Worm (Caenorhabditis elegans) whole organism, L3 larva: Measurements from ENCODE around the gene bbln-1.

Experiments
- ZK546.5 ChIP-seq: sonication (generic microtip); optimal IDR thresholded peaks from 2 replicates; lab custom pipeline; 2017; ENCODE audit warnings: missing biosample characterization, missing genetic modification characterization
- elt-1 ChIP-seq: fragments of 150-350 bp; optimal IDR thresholded peaks from 2 replicates; lab custom pipeline; 2014; ENCODE audit warnings: missing biosample characterization, missing genetic modification characterization
- jun-1 ChIP-seq: fragments of 150-350 bp; optimal IDR thresholded peaks from 2 replicates; lab custom pipeline; 2014; ENCODE audit warnings: missing biosample characterization, missing genetic modification reagents, missing genetic modification characterization
- mdl-1 ChIP-seq: fragments of 150-350 bp; optimal IDR thresholded peaks from 2 replicates; lab custom pipeline; 2014; ENCODE audit warnings: missing biosample characterization, missing genetic modification characterization
- nhr-12 ChIP-seq: fragments of 150-350 bp; optimal IDR thresholded peaks from 2 replicates; lab custom pipeline; 2014; ENCODE audit warnings: missing biosample characterization, missing genetic modification characterization
- nhr-25 ChIP-seq: sonication (generic microtip); optimal IDR thresholded peaks from 2 replicates; lab custom pipeline; 2017; ENCODE audit warnings: missing biosample characterization, missing genetic modification characterization
- nhr-28 ChIP-seq: fragments of 150-350 bp; optimal IDR thresholded peaks from 2 replicates; lab custom pipeline; 2014; ENCODE audit warnings: missing biosample characterization, missing genetic modification characterization
- sea-2 ChIP-seq: fragments of 150-350 bp; sonication (generic microtip); optimal IDR thresholded peaks from 4 replicates; lab custom pipeline; 2014; ENCODE audit warnings: missing biosample characterization, missing genetic modification reagents, missing genetic modification characterization
- unc-39 ChIP-seq: sonication (generic microtip); optimal IDR thresholded peaks from 4 replicates; lab custom pipeline; 2017; ENCODE audit warnings: missing biosample characterization, missing genetic modification characterization
- ztf-11 ChIP-seq: fragments of 150-350 bp; optimal IDR thresholded peaks from 2 replicates; lab custom pipeline; 2014; ENCODE audit warnings: missing biosample characterization, missing genetic modification characterization
- ztf-4 ChIP-seq: fragments of 150-350 bp; optimal IDR thresholded peaks from 2 replicates; lab custom pipeline; 2014; ENCODE audit warnings: missing biosample characterization, missing genetic modification characterization

- no peak for TF ChIP-seq nhr-28 (tag; lab: Kevin White, UChicago)
- no peak for TF ChIP-seq jun-1
- TF ChIP-seq elt-1 (tag; lab: Kevin White, UChicago) = no peak
- TF ChIP-seq ztf-11 (tag; lab: Kevin White, UChicago) = no peak
- no peak for TF ChIP-seq ZK546.5 (tag; lab: Kevin White, UChicago)
- no peak for TF ChIP-seq unc-39
- no peak for TF ChIP-seq sea-2 (GFP tag; lab: Kevin White, UChicago)
- TF ChIP-seq nhr-12 = no peak
- TF ChIP-seq mdl-1 (tag; lab: Kevin White, UChicago) = no peak
- no peak for TF ChIP-seq nhr-25 (tag; lab: Kevin White, UChicago)
- no peak for TF ChIP-seq ztf-4 (tag; lab: Kevin White, UChicago)
Observed at ce11 chrX:3116033-3116876, 36.0 kb downstream of the bbln-1 start, which contains the start of gene mai-1.
